Fruit fly (Drosophila melanogaster): ENCODE data around the gene RpL35.
A peak's percentile ranks its signal among the peaks of the same experiment; 100 is the strongest.

DNA sequence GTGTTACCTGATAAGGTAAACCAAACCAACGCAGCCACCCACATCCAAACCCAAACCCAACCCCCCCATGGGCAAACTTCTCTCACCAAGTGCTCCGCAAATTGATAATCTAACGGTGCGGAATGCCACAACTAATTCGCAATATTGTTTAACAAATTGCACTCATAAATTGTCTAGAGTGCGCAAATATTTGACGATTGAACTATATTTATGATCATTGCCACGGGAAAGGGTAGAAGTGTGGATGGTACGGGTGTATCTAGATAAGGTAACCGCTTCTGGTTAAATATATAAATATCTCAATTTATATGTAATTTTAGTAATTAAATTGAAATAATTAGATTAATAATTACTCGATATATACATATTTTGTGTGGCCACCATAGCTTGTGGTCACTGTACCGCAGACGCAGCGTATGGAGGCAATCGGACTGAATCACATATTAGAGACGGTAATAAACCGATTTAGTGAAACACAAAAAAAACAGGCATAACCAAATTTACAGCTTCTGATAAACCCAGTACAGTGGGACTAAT lies 46.3 kb downstream of the RpL35 start:
- TF ChIP-seq CG15710 (tag; optimal IDR thresholded peaks at IDR 0.05), result peak; percentile 19
- TF ChIP-seq EcR (GFP tag; optimal IDR thresholded peaks at IDR 0.05), result no peak
- no peak for TF ChIP-seq gl (tag; optimal IDR thresholded peaks at IDR 0.05)
- TF ChIP-seq CG8159 (tag; optimal IDR thresholded peaks at IDR 0.05), result no peak
- no peak for TF ChIP-seq CG14655 (GFP tag; optimal IDR thresholded peaks at IDR 0.05)

All from whole organism, pupa.